Worm (Caenorhabditis elegans) whole organism, young adult: ENCODE results near the gene chil-19.

Experiments
- B0261.1 ChIP-seq: sonication (generic microtip); optimal IDR thresholded peaks from 2 replicates; lab custom pipeline; 2016; ENCODE audit warnings: mild to moderate bottlenecking, missing genetic modification characterization, moderate library complexity, missing compliant biosample characterization
- F55B11.4 ChIP-seq: sonication (generic microtip); optimal IDR thresholded peaks from 2 replicates; lab custom pipeline; 2016; ENCODE audit warnings: missing compliant biosample characterization, missing genetic modification characterization, borderline replicate concordance; ENCODE audit not compliant: insufficient read depth
- Y56A3A.18 ChIP-seq: fragments of 200-800 bp; sonication (Bioruptor generic); IDR thresholded peaks from 2 replicates; pipeline ENCODE4 v1.3.6; 2022; ENCODE audit warnings: missing genetic modification reagents, missing genetic modification characterization, missing compliant biosample characterization
- ZK185.1 ChIP-seq: sonication (generic microtip); optimal IDR thresholded peaks from 2 replicates; lab custom pipeline; 2016; ENCODE audit warnings: mild to moderate bottlenecking, missing genetic modification characterization, missing compliant biosample characterization; ENCODE audit not compliant: poor library complexity, severe bottlenecking
- ama-1 ChIP-seq, 3 experiments: fragments of 150-350 bp in 1 of 3; sonication (generic microtip) in 2 of 3; optimal IDR thresholded peaks; 2 replicates each; lab custom pipeline; 2014 to 2018; ENCODE audit warnings: missing biosample characterization in 2 of 3, missing genetic modification characterization in 2 of 3, missing genetic modification reagents in 2 of 3
- ets-4 ChIP-seq: fragments of 200-800 bp; sonication (Bioruptor generic); optimal IDR thresholded peaks from 2 replicates; lab custom pipeline; 2018; ENCODE audit warnings: mild to moderate bottlenecking, missing genetic modification characterization, missing compliant biosample characterization
- mes-4 ChIP-seq: sonication (generic microtip); optimal IDR thresholded peaks from 2 replicates; lab custom pipeline; 2016; ENCODE audit warnings: missing genotype, missing genetic modification characterization, missing compliant biosample characterization
- nfya-1 ChIP-seq: sonication (generic microtip); optimal IDR thresholded peaks from 2 replicates; lab custom pipeline; 2017; ENCODE audit warnings: antibody characterized with exemption, missing compliant biosample characterization, missing genetic modification characterization, borderline replicate concordance; ENCODE audit not compliant: insufficient read depth
- pbrm-1 ChIP-seq: fragments of 200-800 bp; sonication (Bioruptor generic); IDR thresholded peaks from 2 replicates; pipeline ENCODE4 v1.3.6; 2022; ENCODE audit warnings: missing genetic modification reagents, missing genetic modification characterization, missing compliant biosample characterization
- snpc-4 ChIP-seq, 5 experiments: fragments of 150-350 bp in 1 of 5; sonication (generic microtip) in 4 of 5; optimal IDR thresholded peaks; 2 replicates each; lab custom pipeline; 2014 to 2018; ENCODE audit warnings: missing genetic modification characterization in 5 of 5, missing biosample characterization in 3 of 5, antibody characterized with exemption in 2 of 5, mild to moderate bottlenecking in 2 of 5, missing compliant biosample characterization in 2 of 5, missing genotype in 2 of 5, moderate library complexity in 2 of 5, missing genetic modification reagents in 1 of 5
- unc-62 ChIP-seq: fragments of 150-350 bp; optimal IDR thresholded peaks from 2 replicates; lab custom pipeline; 2014; ENCODE audit warnings: missing biosample characterization, missing genetic modification reagents, missing genetic modification characterization
- ztf-18 ChIP-seq: sonication (generic microtip); optimal IDR thresholded peaks from 2 replicates; lab custom pipeline; 2016; ENCODE audit warnings: missing genotype, mild to moderate bottlenecking, missing genetic modification characterization, missing compliant biosample characterization
- ztf-22 ChIP-seq: fragments of 200-800 bp; sonication (Bioruptor generic); optimal IDR thresholded peaks from 2 replicates; lab custom pipeline; 2018; ENCODE audit warnings: mild to moderate bottlenecking, missing genetic modification characterization, moderate library complexity, missing compliant biosample characterization
- ztf-3 ChIP-seq: fragments of 200-800 bp; sonication (Bioruptor generic); optimal IDR thresholded peaks from 2 replicates; lab custom pipeline; 2018; ENCODE audit warnings: mild to moderate bottlenecking, missing genetic modification characterization, missing compliant biosample characterization

ce11 chrII:9497309-9497708 lies 43.1 kb upstream of the chil-19 start:
- no peak for TF ChIP-seq F55B11.4 (tag; lab: Kevin White, UChicago)
- no peak for TF ChIP-seq mes-4 (tag; lab: Kevin White, UChicago)
- no peak for TF ChIP-seq ztf-22 (GFP tag; lab: Kevin White, UChicago)
- no peak for TF ChIP-seq ets-4
- TF ChIP-seq B0261.1 (tag; lab: Kevin White, UChicago): no peak
- no peak for TF ChIP-seq ZK185.1
- no peak for TF ChIP-seq snpc-4 (GFP tag; optimal IDR thresholded peaks at IDR 0.05; lab: Kevin White, UChicago)
- no peak for TF ChIP-seq snpc-4 (tag; optimal IDR thresholded peaks at IDR 0.05; lab: Kevin White, UChicago)
- no peak for TF ChIP-seq unc-62 (GFP tag; lab: Kevin White, UChicago)
- TF ChIP-seq Y56A3A.18 (GFP tag; lab: Robert Waterston, UW): no peak
- no peak for TF ChIP-seq ztf-18 (tag; lab: Kevin White, UChicago)
- no peak for TF ChIP-seq ama-1 (optimal IDR thresholded peaks at IDR 0.05; lab: Kevin White, UChicago)
- TF ChIP-seq ama-1 (GFP tag; optimal IDR thresholded peaks at IDR 0.05; lab: Kevin White, UChicago): no peak
- no peak for TF ChIP-seq ztf-3
- no peak for TF ChIP-seq pbrm-1 (GFP tag; lab: Robert Waterston, UW)
- no peak for TF ChIP-seq nfya-1
